Fruit fly (Drosophila melanogaster): ENCODE data around the gene CG15130.

Gene CG15130

DNA sequence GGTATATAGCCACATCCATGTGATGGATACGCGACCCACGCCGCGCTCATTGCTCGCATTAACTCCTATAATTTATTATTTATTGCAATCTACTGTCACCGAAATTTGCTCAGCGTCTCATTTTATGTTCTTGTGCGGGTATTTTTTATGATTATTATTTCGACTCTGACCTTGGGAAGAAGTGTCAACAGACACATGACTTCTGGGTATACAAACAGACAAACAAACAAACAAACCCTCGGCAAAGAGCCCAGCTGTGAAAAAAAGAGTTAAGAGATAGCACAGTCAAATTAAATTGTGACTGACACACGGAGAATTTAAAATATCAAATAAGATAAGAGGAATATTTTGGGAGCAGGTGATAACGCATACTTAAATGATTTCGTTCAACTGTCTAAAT is 34.5 kb downstream of the CG15130 start (continued):
- no peak for TF ChIP-seq mld (GFP tag; IDR thresholded peaks at IDR 0.05; ENCODE audit: partially characterized antibody)
- no peak for TF ChIP-seq gcm2 (GFP tag; optimal IDR thresholded peaks at IDR 0.05)
- TF ChIP-seq CG8944 (GFP tag; optimal IDR thresholded peaks at IDR 0.05) = no peak
- no peak for TF ChIP-seq CG16815 (GFP tag; optimal IDR thresholded peaks at IDR 0.05)
- no peak for TF ChIP-seq hkb (optimal IDR thresholded peaks at IDR 0.05)
- TF ChIP-seq hkb (GFP tag; IDR thresholded peaks at IDR 0.05) = peak; percentile 54
- no peak for TF ChIP-seq CG18764 (GFP tag; optimal IDR thresholded peaks at IDR 0.05)
- TF ChIP-seq cato (GFP tag; optimal IDR thresholded peaks at IDR 0.05; ENCODE audit: borderline replicate concordance) = no peak
- no peak for TF ChIP-seq inv (GFP tag; IDR thresholded peaks at IDR 0.05; ENCODE audit: partially characterized antibody)
- no peak for TF ChIP-seq tll (GFP tag; optimal IDR thresholded peaks at IDR 0.05)
- no peak for TF ChIP-seq HLH4C (GFP tag; IDR thresholded peaks at IDR 0.05; ENCODE audit: partially characterized antibody)
- no peak for TF ChIP-seq CG9817 (tag; optimal IDR thresholded peaks at IDR 0.05)
- TF ChIP-seq CG12155 (GFP tag; optimal IDR thresholded peaks at IDR 0.05) = no peak
- no peak for TF ChIP-seq Rfx (GFP tag; IDR thresholded peaks at IDR 0.05)
- no peak for TF ChIP-seq ham (GFP tag; IDR thresholded peaks at IDR 0.05)
- TF ChIP-seq Trl (optimal IDR thresholded peaks at IDR 0.05) = no peak
- TF ChIP-seq Trl (GFP tag; optimal IDR thresholded peaks at IDR 0.05) = peak; percentile 29
- TF ChIP-seq fu2 (GFP tag; optimal IDR thresholded peaks at IDR 0.05) = no peak
- peak; percentile 47 for TF ChIP-seq CG3281 (GFP tag; optimal IDR thresholded peaks at IDR 0.05)
- no peak for TF ChIP-seq CG13123 (GFP tag; optimal IDR thresholded peaks at IDR 0.05)
- TF ChIP-seq MBD-R2 (GFP tag; IDR thresholded peaks at IDR 0.05) = no peak
- TF ChIP-seq Atf3 (GFP tag; optimal IDR thresholded peaks at IDR 0.05) = no peak
- TF ChIP-seq Scr (GFP tag; IDR thresholded peaks at IDR 0.05; ENCODE audit: partially characterized antibody) = no peak
- no peak for TF ChIP-seq CG3163 (GFP tag; optimal IDR thresholded peaks at IDR 0.05)
- TF ChIP-seq CG6765 (GFP tag; optimal IDR thresholded peaks at IDR 0.05) = peak; percentile 18
- no peak for TF ChIP-seq slbo (GFP tag; IDR thresholded peaks at IDR 0.05)
- no peak for TF ChIP-seq CG14014 (GFP tag; IDR thresholded peaks at IDR 0.05)
- no peak for TF ChIP-seq ssp (GFP tag; IDR thresholded peaks at IDR 0.05)
- no peak for TF ChIP-seq emc (GFP tag; optimal IDR thresholded peaks at IDR 0.05)
- TF ChIP-seq Bgb (GFP tag; IDR thresholded peaks at IDR 0.05; ENCODE audit: partially characterized antibody) = no peak
- TF ChIP-seq Dfd (GFP tag; optimal IDR thresholded peaks at IDR 0.05) = no peak
- TF ChIP-seq psq (GFP tag; optimal IDR thresholded peaks at IDR 0.05) = no peak
- TF ChIP-seq CG1529 (GFP tag; optimal IDR thresholded peaks at IDR 0.05) = no peak

DNA sequence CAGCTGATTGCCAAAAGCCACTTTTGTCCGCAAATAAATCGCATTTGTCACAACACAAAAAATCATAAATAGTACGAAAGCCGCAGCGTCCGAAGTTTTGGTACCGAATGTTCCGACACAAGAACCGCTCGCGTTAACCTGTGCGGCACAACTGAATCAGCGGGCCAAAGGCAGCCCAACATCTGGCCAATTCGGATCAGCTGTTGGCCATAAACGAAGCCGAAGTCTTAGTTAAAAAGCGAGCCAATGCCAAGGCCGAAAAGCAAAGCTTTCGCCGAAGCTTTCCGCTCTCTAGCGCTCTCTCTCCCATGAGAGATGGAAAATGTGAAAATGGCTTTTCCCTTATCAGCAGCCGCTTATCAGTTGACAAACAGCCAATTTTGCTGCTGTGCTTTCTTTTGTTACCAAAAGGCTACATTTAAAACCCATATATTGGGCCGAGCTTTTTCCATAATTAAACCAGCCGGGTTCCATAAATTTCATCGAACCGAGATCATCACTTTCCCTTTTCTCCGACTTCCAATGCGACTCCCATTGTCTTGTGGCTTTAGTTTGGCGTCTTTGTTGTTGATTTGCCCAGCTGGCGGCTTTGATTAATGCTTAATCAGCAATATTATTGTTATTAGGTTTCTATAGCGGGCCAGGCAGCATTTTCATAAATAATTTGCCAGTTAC is 42.2 kb downstream of the CG15130 start, which contains the start of gene CG16798:
CG16798 (minus strand) TSS at position 216 of the 675 bp plus-strand sequence.
- no peak for TF ChIP-seq yki (optimal IDR thresholded peaks at IDR 0.05)
- TF ChIP-seq GATAe (GFP tag; conservative IDR thresholded peaks at IDR 0.05) = no peak
- TF ChIP-seq prd (optimal IDR thresholded peaks at IDR 0.05) = no peak
- TF ChIP-seq prd (GFP tag; IDR thresholded peaks at IDR 0.05) = no peak
- TF ChIP-seq CG9932 (GFP tag; IDR thresholded peaks at IDR 0.05) = 0 out of 2 replicates have a peak, but pooled peaks have one; percentile 13
- no peak for TF ChIP-seq gsb (GFP tag; IDR thresholded peaks at IDR 0.05)
- TF ChIP-seq CG11504 (tag; optimal IDR thresholded peaks at IDR 0.05) = peak; percentile 14
- peak; percentile 44 for TF ChIP-seq ftz-f1 (GFP tag; optimal IDR thresholded peaks at IDR 0.05)
- TF ChIP-seq insv (GFP tag; optimal IDR thresholded peaks at IDR 0.05) = no peak
- no peak for TF ChIP-seq E2f2 (GFP tag; IDR thresholded peaks at IDR 0.05)
- no peak for TF ChIP-seq NFAT (GFP tag; IDR thresholded peaks at IDR 0.05)
- no peak for TF ChIP-seq CG10321 (GFP tag; IDR thresholded peaks at IDR 0.05)
- no peak for TF ChIP-seq zfh1 (GFP tag; IDR thresholded peaks at IDR 0.05)
- TF ChIP-seq knrl (GFP tag; IDR thresholded peaks at IDR 0.05; ENCODE audit: partially characterized antibody) = no peak
- no peak for TF ChIP-seq org-1 (GFP tag; optimal IDR thresholded peaks at IDR 0.05)
- no peak for TF ChIP-seq CG10654 (GFP tag; optimal IDR thresholded peaks at IDR 0.05)
- no peak for TF ChIP-seq Poxn (GFP tag; IDR thresholded peaks at IDR 0.05)
- TF ChIP-seq Dip3 (GFP tag; optimal IDR thresholded peaks at IDR 0.05) = no peak
- TF ChIP-seq Awh (GFP tag; IDR thresholded peaks at IDR 0.05) = peak; percentile 34; the same call in 1 of the 2 replicates
- TF ChIP-seq HLHmδ (GFP tag; optimal IDR thresholded peaks at IDR 0.05) = no peak
- peak; percentile 53; the same call in 1 of the 2 replicates for TF ChIP-seq CG13287 (GFP tag; IDR thresholded peaks at IDR 0.05; ENCODE audit: partially characterized antibody)

Data from whole organism, embryonic.